Worm (Caenorhabditis elegans) whole organism, L3 larva: ENCODE measurements around the gene clc-5.

Source experiments
- ZK546.5 ChIP-seq: sonication (generic microtip); optimal IDR thresholded peaks from 2 replicates; lab custom pipeline; 2017; ENCODE audit warnings: missing biosample characterization, missing genetic modification characterization
- aly-2 ChIP-seq: fragments of 150-350 bp; optimal IDR thresholded peaks from 2 replicates; lab custom pipeline; 2014; ENCODE audit warnings: missing biosample characterization, missing genetic modification characterization
- ceh-16 ChIP-seq: sonication (generic microtip); optimal IDR thresholded peaks from 2 replicates; lab custom pipeline; 2017; ENCODE audit warnings: missing biosample characterization, missing genetic modification characterization
- ceh-28 ChIP-seq: fragments of 150-350 bp; optimal IDR thresholded peaks from 2 replicates; lab custom pipeline; 2014; ENCODE audit warnings: missing biosample characterization, missing genetic modification reagents, missing genetic modification characterization
- ceh-82 ChIP-seq: fragments of 150-350 bp; optimal IDR thresholded peaks from 2 replicates; lab custom pipeline; 2014; ENCODE audit warnings: missing biosample characterization, missing genetic modification characterization
- daf-12 ChIP-seq: fragments of 150-350 bp; optimal IDR thresholded peaks from 2 replicates; lab custom pipeline; 2014; ENCODE audit warnings: missing biosample characterization, missing genetic modification reagents, missing genetic modification characterization
- egl-5 ChIP-seq: fragments of 150-350 bp; optimal IDR thresholded peaks from 2 replicates; lab custom pipeline; 2017; ENCODE audit warnings: missing biosample characterization, missing genetic modification reagents, missing genetic modification characterization, inconsistent platforms
- elt-3 ChIP-seq, 3 experiments: fragments of 150-350 bp in 1 of 3; sonication (generic microtip) in 2 of 3; optimal IDR thresholded peaks; 2 replicates in 2 of 3; 4 replicates in 1 of 3; lab custom pipeline; 2014 to 2017; ENCODE audit warnings: missing biosample characterization in 3 of 3, missing genetic modification characterization in 3 of 3
- eor-1 ChIP-seq, 2 experiments: fragments of 150-350 bp; optimal IDR thresholded peaks; 2 replicates each; lab custom pipeline; 2014 to 2018; ENCODE audit warnings: missing biosample characterization in 2 of 2, missing genetic modification characterization in 2 of 2
- hmg-11 ChIP-seq: sonication (generic microtip); optimal IDR thresholded peaks from 2 replicates; lab custom pipeline; 2016; ENCODE audit warnings: missing genetic modification characterization, missing compliant biosample characterization
- jun-1 ChIP-seq: fragments of 150-350 bp; optimal IDR thresholded peaks from 2 replicates; lab custom pipeline; 2014; ENCODE audit warnings: missing biosample characterization, missing genetic modification reagents, missing genetic modification characterization
- lin-15B ChIP-seq: fragments of 150-350 bp; optimal IDR thresholded peaks from 2 replicates; lab custom pipeline; 2014; ENCODE audit warnings: missing biosample characterization, missing genetic modification characterization
- lsy-12 ChIP-seq: sonication (generic microtip); optimal IDR thresholded peaks from 2 replicates; lab custom pipeline; 2016; ENCODE audit warnings: mild to moderate bottlenecking, missing genetic modification characterization, missing compliant biosample characterization
- nfya-1 ChIP-seq: sonication (generic microtip); optimal IDR thresholded peaks from 2 replicates; lab custom pipeline; 2017; ENCODE audit warnings: missing genetic modification characterization, mild to moderate bottlenecking, missing compliant biosample characterization, antibody characterized with exemption, moderate library complexity; ENCODE audit not compliant: insufficient read depth
- nhr-12 ChIP-seq: fragments of 150-350 bp; optimal IDR thresholded peaks from 2 replicates; lab custom pipeline; 2014; ENCODE audit warnings: missing biosample characterization, missing genetic modification characterization
- nhr-237 ChIP-seq: fragments of 150-350 bp; optimal IDR thresholded peaks from 2 replicates; lab custom pipeline; 2014; ENCODE audit warnings: missing biosample characterization, missing genetic modification characterization
- nhr-25 ChIP-seq: sonication (generic microtip); optimal IDR thresholded peaks from 2 replicates; lab custom pipeline; 2017; ENCODE audit warnings: missing biosample characterization, missing genetic modification characterization
- pha-4 ChIP-seq: fragments of 150-350 bp; optimal IDR thresholded peaks from 2 replicates; lab custom pipeline; 2014; ENCODE audit warnings: missing biosample characterization, missing genetic modification reagents, missing genetic modification characterization
- skn-1 ChIP-seq: fragments of 150-350 bp; optimal IDR thresholded peaks from 2 replicates; lab custom pipeline; 2014; ENCODE audit warnings: missing biosample characterization, missing genetic modification characterization
- tbx-2 ChIP-seq: sonication (generic microtip); optimal IDR thresholded peaks from 2 replicates; lab custom pipeline; 2016; ENCODE audit warnings: mild to moderate bottlenecking, missing genetic modification characterization, missing compliant biosample characterization
- unc-39 ChIP-seq: sonication (generic microtip); optimal IDR thresholded peaks from 4 replicates; lab custom pipeline; 2017; ENCODE audit warnings: missing biosample characterization, missing genetic modification characterization
- unc-62 ChIP-seq: fragments of 150-350 bp; sonication (generic microtip); optimal IDR thresholded peaks from 4 replicates; lab custom pipeline; 2014; ENCODE audit warnings: missing biosample characterization, missing genetic modification reagents, missing genetic modification characterization
- ztf-11 ChIP-seq: fragments of 150-350 bp; optimal IDR thresholded peaks from 2 replicates; lab custom pipeline; 2014; ENCODE audit warnings: missing biosample characterization, missing genetic modification characterization

Gene clc-5

ce11 chrX:7478948-7479347 is 45.6 kb downstream of the clc-5 start, which contains the start of gene mek-1:
TSS of gene mek-1 (plus strand) at chrX:7479248.
- TF ChIP-seq pha-4, result no peak
- TF ChIP-seq jun-1 (tag; lab: Kevin White, UChicago), result no peak
- no peak for TF ChIP-seq nhr-25
- no peak for TF ChIP-seq ceh-28 (tag; lab: Kevin White, UChicago)

- TF ChIP-seq unc-62 (GFP tag; lab: Kevin White, UChicago), result no peak
- TF ChIP-seq ceh-16, result no peak
- TF ChIP-seq egl-5 (tag; lab: Kevin White, UChicago), result no peak
- TF ChIP-seq hmg-11 (tag; lab: Kevin White, UChicago), result no peak
- TF ChIP-seq tbx-2 (tag; lab: Kevin White, UChicago), result no peak
- no peak for TF ChIP-seq ZK546.5
- TF ChIP-seq nfya-1 (tag; lab: Kevin White, UChicago), result no peak
- no peak for TF ChIP-seq lsy-12 (tag; lab: Kevin White, UChicago)
- no peak for TF ChIP-seq aly-2
- TF ChIP-seq elt-3 (tag; optimal IDR thresholded peaks at IDR 0.05; lab: Kevin White, UChicago), result no peak
- TF ChIP-seq ceh-82 (tag; lab: Kevin White, UChicago), result no peak
- TF ChIP-seq lin-15B (tag; lab: Kevin White, UChicago), result no peak
- TF ChIP-seq unc-39 (tag; lab: Kevin White, UChicago), result no peak
- TF ChIP-seq daf-12 (tag; lab: Kevin White, UChicago), result no peak
- TF ChIP-seq eor-1 (tag; optimal IDR thresholded peaks at IDR 0.05; lab: Kevin White, UChicago), result no peak
- TF ChIP-seq ceh-28 (tag; lab: Kevin White, UChicago), result no peak
- TF ChIP-seq ztf-11 (tag; lab: Kevin White, UChicago), result no peak
- no peak for TF ChIP-seq nhr-12 (tag; lab: Kevin White, UChicago)
- no peak for TF ChIP-seq nhr-237 (tag; lab: Kevin White, UChicago)
- no peak for TF ChIP-seq skn-1 (tag; lab: Kevin White, UChicago)
Measured at ce11 chrX:7480756-7481155, 47.4 kb downstream of the clc-5 start, which contains the start of gene F48E3.9. TSS of gene F48E3.9 (plus strand) at chrX:7481056.
